Worm (Caenorhabditis elegans) whole organism, L1 larva: ENCODE results near the gene Y69E1A.1.

Experiments used
- Y116A8C.19 ChIP-seq: sonication (generic microtip); optimal IDR thresholded peaks from 2 replicates; lab custom pipeline; 2016; ENCODE audit warnings: missing compliant biosample characterization, missing genetic modification characterization, borderline replicate concordance
- aly-2 ChIP-seq: fragments of 150-350 bp; optimal IDR thresholded peaks from 2 replicates; lab custom pipeline; 2014; ENCODE audit warnings: missing biosample characterization, missing genetic modification characterization
- elt-3 ChIP-seq, 6 experiments: fragments of 150-350 bp in 1 of 6; sonication (generic microtip); optimal IDR thresholded peaks; 2 replicates each; lab custom pipeline; 2017 to 2018; ENCODE audit warnings: missing biosample characterization in 6 of 6, missing genetic modification characterization in 6 of 6, inconsistent platforms in 1 of 6
- fos-1 ChIP-seq: fragments of 150-350 bp; optimal IDR thresholded peaks from 2 replicates; lab custom pipeline; 2014; ENCODE audit warnings: missing biosample characterization, missing genetic modification characterization
- mdl-1 ChIP-seq, 2 experiments: fragments of 150-350 bp; optimal IDR thresholded peaks; 2 replicates each; lab custom pipeline; 2014 to 2017; ENCODE audit warnings: missing biosample characterization in 2 of 2, missing genetic modification characterization in 2 of 2, inconsistent platforms in 1 of 2
- sox-4 ChIP-seq: sonication (generic microtip); optimal IDR thresholded peaks from 2 replicates; lab custom pipeline; 2016; ENCODE audit warnings: missing genetic modification characterization, missing compliant biosample characterization
- xbp-1 ChIP-seq: sonication (generic microtip); optimal IDR thresholded peaks from 2 replicates; lab custom pipeline; 2016; ENCODE audit warnings: missing genetic modification characterization, missing compliant biosample characterization

Y69E1A.1 gene

ce11 chrIV:10900083-10900482, 48.6 kb downstream of the Y69E1A.1 start, which contains the start of gene srlf-30:
Gene srlf-30, plus strand, starts transcription at chrIV:10900383.
- no peak for TF ChIP-seq aly-2 (tag; lab: Kevin White, UChicago)
- no peak for TF ChIP-seq mdl-1 (tag; optimal IDR thresholded peaks at IDR 0.05; lab: Kevin White, UChicago)
- no peak for TF ChIP-seq Y116A8C.19

- TF ChIP-seq xbp-1: no peak
- TF ChIP-seq elt-3 (tag; optimal IDR thresholded peaks at IDR 0.05; lab: Kevin White, UChicago): no peak
These were observed 49.6 kb downstream of the Y69E1A.1 start, which contains the start of the genes F13E9.9 and F13E9.19 for ce11 chrIV:10899091-10899490. Gene F13E9.9, minus strand, starts transcription at chrIV:10899191. Gene F13E9.19, plus strand, starts transcription at chrIV:10899406.

DNA sequence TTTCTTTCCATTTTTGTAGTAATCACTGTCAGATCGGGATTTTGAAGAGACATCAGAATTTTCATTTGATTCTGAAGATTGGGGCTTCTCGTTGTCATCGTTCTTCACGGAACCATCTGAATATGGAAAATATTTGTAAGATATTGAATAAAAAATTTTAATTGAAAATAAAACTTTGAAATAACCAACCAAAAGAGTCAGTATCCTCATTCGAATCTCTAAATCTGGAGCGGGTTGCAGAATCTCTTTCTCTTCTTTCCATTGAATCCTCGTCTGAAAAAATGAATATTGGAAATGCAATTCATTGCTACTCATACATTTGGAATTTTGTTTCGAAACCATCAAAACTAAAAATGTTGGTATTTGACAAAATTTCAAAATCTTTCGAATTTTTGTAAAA, 50.5 kb downstream of the Y69E1A.1 start:
- no peak for TF ChIP-seq sox-4
- TF ChIP-seq fos-1: no peak
- TF ChIP-seq, all 84 proteins: peak for 0
